Worm (Caenorhabditis elegans): ENCODE results near the gene str-229.

Gene str-229

DNA sequence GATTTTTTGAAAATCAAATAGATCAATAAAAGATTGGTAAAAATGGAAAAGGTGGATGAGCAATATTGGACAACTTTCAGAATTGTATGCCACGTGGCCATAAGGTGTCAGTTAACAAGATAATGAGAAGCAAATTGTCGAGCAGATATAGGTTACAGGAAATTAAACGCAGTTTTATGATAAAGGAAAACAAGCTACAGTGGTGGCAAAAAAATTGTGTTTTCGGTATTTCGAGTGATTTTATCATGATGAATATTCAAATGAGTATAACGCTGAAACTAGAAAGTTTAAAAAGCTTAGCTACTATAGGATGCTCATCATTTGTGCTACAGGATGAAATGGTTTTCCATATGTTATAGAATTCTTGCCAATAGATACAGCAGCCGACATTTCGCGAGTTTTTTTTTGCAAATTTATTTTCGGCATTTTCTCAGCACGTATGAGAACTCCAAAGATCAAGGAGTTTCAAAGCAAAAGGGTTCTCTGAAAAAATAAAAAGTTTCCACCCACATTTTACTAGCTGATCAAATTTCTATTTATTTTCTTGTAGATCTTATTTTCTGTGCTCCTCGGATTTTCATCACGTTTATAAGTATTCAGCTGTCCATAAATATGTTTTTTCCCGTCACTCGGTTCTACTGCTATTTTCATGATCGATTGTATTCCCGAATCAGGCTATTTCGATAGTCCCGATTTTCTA lies at the start of gene str-229, which contains the start of gene srh-190:
TSS of gene str-229 (minus strand) at position 101 of the 700 bp plus-strand sequence.
TSS of gene srh-190 (plus strand) at position 650 of the 700 bp plus-strand sequence.
- no peak for TF ChIP-seq nhr-6 (tag; optimal IDR thresholded peaks at IDR 0.05)
- TF ChIP-seq lsy-2 (tag; optimal IDR thresholded peaks at IDR 0.05): no peak
- TF ChIP-seq mxl-3 (GFP tag; optimal IDR thresholded peaks at IDR 0.05): no peak
- no peak for TF ChIP-seq dmd-6 (GFP tag; IDR thresholded peaks at IDR 0.05)
- no peak for TF ChIP-seq mdl-1 (tag; optimal IDR thresholded peaks at IDR 0.05)
- TF ChIP-seq F37D6.2 (tag; optimal IDR thresholded peaks at IDR 0.05): no peak
- no peak for TF ChIP-seq daf-19 (GFP tag; conservative IDR thresholded peaks at IDR 0.05)
- TF ChIP-seq lin-38 (GFP tag; IDR thresholded peaks at IDR 0.05): no peak
- no peak for TF ChIP-seq dpl-1 (GFP tag; optimal IDR thresholded peaks at IDR 0.05)
- no peak for TF ChIP-seq ZK546.5 (tag; optimal IDR thresholded peaks at IDR 0.05)

ce11 chrV:3949723-3950122 lies 47.4 kb upstream of the str-229 start, which contains the start of gene dach-1:
TSS of gene dach-1 (plus strand) at chrV:3950023.
- TF ChIP-seq aha-1 (tag) (peak; percentile 65), pqm-1 (tag; optimal IDR thresholded peaks at IDR 0.05) (no peak), daf-16 (GFP tag; optimal IDR thresholded peaks at IDR 0.05) (no peak), daf-16 (tag; optimal IDR thresholded peaks at IDR 0.05) (peak; percentile 66)

DNA sequence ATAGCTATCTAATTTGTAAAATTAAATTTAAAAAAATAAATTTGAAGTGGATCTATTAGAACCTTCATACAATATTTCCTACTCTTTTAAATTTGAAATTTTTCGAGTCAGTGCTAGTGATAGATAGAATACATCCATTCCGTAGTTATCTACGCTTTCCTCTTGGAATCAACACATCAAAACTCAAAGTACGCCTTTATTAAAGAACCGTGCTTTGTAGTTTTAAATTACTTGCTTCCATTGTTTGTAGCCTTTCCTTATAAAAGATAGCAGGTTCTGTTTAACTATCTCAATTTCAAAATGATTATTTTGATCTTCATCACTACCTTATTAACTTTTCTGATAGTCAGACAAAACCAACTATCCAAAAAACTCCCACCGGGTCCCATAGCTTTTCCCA lies 42.7 kb upstream of the str-229 start, which contains the start of gene cyp-35B3:
TSS of gene cyp-35B3 (plus strand) at position 301 of the 400 bp plus-strand sequence.
- TF ChIP-seq nhr-48 (tag; optimal IDR thresholded peaks at IDR 0.05) (no peak), F37D6.2 (tag; optimal IDR thresholded peaks at IDR 0.05) (no peak), nhr-25 (tag; optimal IDR thresholded peaks at IDR 0.05; ENCODE audit: borderline replicate concordance, insufficient read depth) (no peak), dmd-9 (GFP tag; IDR thresholded peaks at IDR 0.05) (no peak), egl-27 (tag; optimal IDR thresholded peaks at IDR 0.05) (no peak), tag-97 (GFP tag; IDR thresholded peaks at IDR 0.05) (no peak), D1046.2 (GFP tag; IDR thresholded peaks at IDR 0.05) (no peak), attf-4 (tag; optimal IDR thresholded peaks at IDR 0.05) (no peak), unc-39 (tag; optimal IDR thresholded peaks at IDR 0.05) (no peak), Y105C5A.15 (GFP tag; IDR thresholded peaks at IDR 0.05) (no peak), nhr-42 (GFP tag; IDR thresholded peaks at IDR 0.05) (no peak), fos-1 (tag; optimal IDR thresholded peaks at IDR 0.05) (no peak), dpl-1 (GFP tag; optimal IDR thresholded peaks at IDR 0.05) (no peak), F49E8.2 (tag; optimal IDR thresholded peaks at IDR 0.05; ENCODE audit: borderline replicate concordance) (no peak), R02D3.7 (tag; optimal IDR thresholded peaks at IDR 0.05) (no peak), ceh-28 (tag; optimal IDR thresholded peaks at IDR 0.05) (no peak), mxl-2 (GFP tag; conservative IDR thresholded peaks at IDR 0.05) (no peak), T20F7.1 (GFP tag; optimal IDR thresholded peaks at IDR 0.05) (no peak), dmd-6 (GFP tag; IDR thresholded peaks at IDR 0.05) (no peak), daf-16 (GFP tag; optimal IDR thresholded peaks at IDR 0.05) (no peak), daf-16 (tag; optimal IDR thresholded peaks at IDR 0.05) (no peak)

- TF ChIP-seq ama-1 (optimal IDR thresholded peaks at IDR 0.05): no peak
- TF ChIP-seq aha-1 (tag): peak; percentile 97
Observed at ce11 chrV:3943364-3943763, 41.0 kb upstream of the str-229 start.

- TF ChIP-seq zip-11 (GFP tag; IDR thresholded peaks at IDR 0.05): no peak
- TF ChIP-seq nhr-28 (tag; optimal IDR thresholded peaks at IDR 0.05): peak; percentile 34
Observed at ce11 chrV:3941860-3942259, 39.5 kb upstream of the str-229 start, which contains the start of gene cyp-35B2. TSS of gene cyp-35B2 (plus strand) at chrV:3942160.
